Worm (Caenorhabditis elegans): ENCODE data around the gene K02E7.4.

DNA sequence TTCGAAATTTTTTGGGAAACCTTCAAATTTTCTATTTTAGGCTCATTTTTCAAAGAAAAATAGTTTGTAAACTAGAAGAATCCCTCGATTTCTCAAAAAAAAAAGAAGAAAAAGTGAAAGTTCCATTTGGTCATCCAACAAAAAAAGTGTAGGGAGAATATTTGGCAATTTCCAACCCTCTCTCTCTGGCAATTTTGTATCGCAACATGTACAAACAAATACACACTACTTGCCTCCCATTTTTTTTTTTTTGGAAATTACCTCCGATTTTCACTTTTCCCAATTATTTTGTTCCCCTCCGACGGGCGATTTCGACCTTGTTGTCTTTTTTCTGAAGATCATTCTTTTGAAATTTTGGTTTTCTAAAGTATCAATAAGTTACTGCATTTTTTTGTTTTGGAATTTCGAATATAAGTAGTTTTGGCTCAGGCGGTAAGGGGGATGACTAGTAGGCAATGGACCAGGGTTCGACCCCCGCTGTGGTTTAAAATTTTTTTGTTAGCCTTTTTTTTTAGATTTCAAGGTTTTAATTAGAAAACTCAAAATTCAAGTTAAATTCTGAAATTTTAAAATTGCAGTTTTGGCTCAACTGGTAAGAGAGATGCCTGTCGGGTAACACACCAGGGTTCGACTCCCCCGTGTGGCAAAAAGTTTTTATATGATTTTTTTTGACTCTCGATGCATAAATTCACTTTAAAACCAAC is 16.5 kb downstream of the K02E7.4 start:
- TF ChIP-seq ama-1 (optimal IDR thresholded peaks at IDR 0.05): no peak
- TF ChIP-seq flt-1 (GFP tag; IDR thresholded peaks at IDR 0.05): no peak
